Worm (Caenorhabditis elegans): Measurements from ENCODE around the gene hint-3.

DNA sequence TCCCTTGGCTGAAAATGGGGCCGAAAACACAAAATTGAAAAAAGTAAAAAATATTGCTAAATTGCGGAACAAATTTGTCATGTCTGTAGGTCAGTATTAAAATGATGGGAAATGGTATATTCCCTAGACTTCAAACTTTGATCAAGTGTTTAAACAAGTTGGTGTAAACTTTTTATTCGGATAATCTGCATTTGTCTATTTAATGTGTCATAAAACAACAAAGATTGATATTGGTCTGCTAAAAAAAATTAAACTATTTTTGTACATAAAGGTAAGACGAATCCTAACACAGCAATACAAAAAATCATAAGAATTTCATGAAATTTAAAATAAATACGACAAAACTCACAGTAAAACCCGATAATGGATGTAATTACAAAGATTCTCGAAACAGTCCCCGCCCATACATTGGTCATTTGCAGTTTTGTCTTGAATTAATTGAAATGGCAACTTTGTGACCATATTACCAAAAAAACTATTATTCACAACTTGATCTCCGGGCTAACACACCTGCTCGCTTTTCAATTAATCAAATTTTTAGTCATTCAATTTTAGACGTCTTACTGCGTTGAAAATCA lies 36.2 kb upstream of the hint-3 start, which contains the start of the genes ZK105.6 and ZK105.8:
- TF ChIP-seq ref-1 (GFP tag; conservative IDR thresholded peaks at IDR 0.05): no peak
- TF ChIP-seq T22C8.4 (GFP tag; IDR thresholded peaks at IDR 0.05): no peak
- no peak for TF ChIP-seq flt-1 (GFP tag; IDR thresholded peaks at IDR 0.05)
- no peak for TF ChIP-seq cog-1 (tag; optimal IDR thresholded peaks at IDR 0.05)
- no peak for TF ChIP-seq klf-2 (GFP tag; conservative IDR thresholded peaks at IDR 0.05)
- TF ChIP-seq med-1 (GFP tag; optimal IDR thresholded peaks at IDR 0.05; ENCODE audit: insufficient read depth): no peak
- no peak for TF ChIP-seq ztf-29 (GFP tag; IDR thresholded peaks at IDR 0.05)
- TF ChIP-seq tab-1 (GFP tag; IDR thresholded peaks at IDR 0.05): no peak
- TF ChIP-seq ztf-23 (GFP tag; IDR thresholded peaks at IDR 0.05): no peak
